Fruit fly (Drosophila melanogaster): ENCODE results near the gene tsg.
A peak's percentile ranks its signal among the peaks of the same experiment; 100 is the strongest.

- TF ChIP-seq CG5204 (GFP tag; optimal IDR thresholded peaks at IDR 0.05), result no peak
- no peak for TF ChIP-seq cnc (optimal IDR thresholded peaks at IDR 0.05)
- no peak for TF ChIP-seq Mnt (GFP tag; optimal IDR thresholded peaks at IDR 0.05)
- TF ChIP-seq ovo (GFP tag; optimal IDR thresholded peaks at IDR 0.05), result peak; percentile 81
- no peak for TF ChIP-seq cic (GFP tag; optimal IDR thresholded peaks at IDR 0.05)
- no peak for TF ChIP-seq CG1620 (GFP tag; optimal IDR thresholded peaks at IDR 0.05)
- TF ChIP-seq CG7045 (GFP tag; optimal IDR thresholded peaks at IDR 0.05), result no peak
- TF ChIP-seq Clk (GFP tag; optimal IDR thresholded peaks at IDR 0.05), result no peak
- peak; percentile 16 for TF ChIP-seq bab1 (GFP tag; optimal IDR thresholded peaks at IDR 0.05)
- TF ChIP-seq CG7101 (tag; optimal IDR thresholded peaks at IDR 0.05), result no peak
- TF ChIP-seq pad (GFP tag; optimal IDR thresholded peaks at IDR 0.05), result peak; percentile 40
- peak; percentile 65 for TF ChIP-seq kay (GFP tag; ENCODE audit: borderline replicate concordance)
Observed at dm6 chrX:12012149-12013097, 23.7 kb upstream of the tsg start, which contains the start of the genes CG1492 and regucalcin.
